Worm (Caenorhabditis elegans): ENCODE data around the gene fbxb-44.
A peak's percentile ranks its signal among the peaks of the same experiment; 100 is the strongest.

fbxb-44 gene

DNA sequence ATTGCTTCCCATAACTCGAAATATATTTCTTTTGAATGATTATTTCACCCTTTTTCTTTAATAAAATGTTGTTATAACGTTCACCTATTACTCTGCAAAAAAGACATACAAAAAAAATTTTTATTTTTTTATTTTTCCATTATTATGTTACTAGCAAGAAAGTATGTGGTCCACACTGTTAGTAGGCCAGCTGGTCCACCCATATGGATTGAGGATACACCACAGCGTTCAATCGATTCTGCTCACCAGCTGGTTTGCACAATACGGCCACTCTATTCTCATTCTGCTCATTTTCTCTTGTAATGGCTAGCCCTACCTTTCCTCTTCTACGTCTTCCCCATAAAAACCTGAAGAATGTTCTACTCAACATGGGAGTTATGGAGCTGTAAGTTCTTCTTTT lies at the start of gene fbxb-44:
Gene fbxb-44, plus strand, starts transcription at position 301 of the 400 bp plus-strand sequence.
- TF ChIP-seq K09A11.1 (tag; optimal IDR thresholded peaks at IDR 0.05; ENCODE audit: insufficient read depth): no peak
- no peak for TF ChIP-seq ref-2 (tag; optimal IDR thresholded peaks at IDR 0.05)
- TF ChIP-seq pros-1 (tag; optimal IDR thresholded peaks at IDR 0.05): no peak
- no peak for TF ChIP-seq ceh-22 (tag; optimal IDR thresholded peaks at IDR 0.05)
- TF ChIP-seq sdc-2 (tag; optimal IDR thresholded peaks at IDR 0.05): no peak
- no peak for TF ChIP-seq hlh-8 (tag; optimal IDR thresholded peaks at IDR 0.05)
- TF ChIP-seq F13H6.1 (tag; optimal IDR thresholded peaks at IDR 0.05): no peak
- TF ChIP-seq ahr-1 (tag; optimal IDR thresholded peaks at IDR 0.05): no peak
- TF ChIP-seq fkh-10 (GFP tag; optimal IDR thresholded peaks at IDR 0.05): no peak
- TF ChIP-seq syd-9 (tag; optimal IDR thresholded peaks at IDR 0.05): no peak
- no peak for TF ChIP-seq zip-5 (tag; optimal IDR thresholded peaks at IDR 0.05)
- TF ChIP-seq che-1 (tag; optimal IDR thresholded peaks at IDR 0.05): no peak
- TF ChIP-seq pag-3 (tag; optimal IDR thresholded peaks at IDR 0.05; ENCODE audit: borderline replicate concordance): no peak

DNA sequence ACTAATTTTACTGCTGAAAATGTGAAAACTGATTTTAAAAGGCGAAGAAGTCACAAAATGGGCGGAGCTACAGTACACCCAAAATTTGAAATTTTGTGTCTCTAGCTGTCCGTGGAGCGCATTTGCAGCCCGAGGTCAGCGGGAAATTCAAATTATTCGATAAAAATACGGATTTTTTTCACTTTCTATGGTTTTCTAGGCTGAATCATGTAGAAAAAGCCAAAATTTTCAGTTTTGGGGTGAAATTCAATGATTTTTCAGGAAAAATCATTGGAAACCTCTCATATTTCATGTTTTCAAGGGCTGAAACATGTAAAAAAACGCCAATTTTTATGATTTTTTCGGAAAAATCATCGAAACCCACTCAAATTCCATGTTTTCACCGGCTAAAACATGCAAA lies 47.9 kb upstream of the fbxb-44 start:
- TF ChIP-seq ahr-1 (tag; optimal IDR thresholded peaks at IDR 0.05) (no peak), ceh-18 (tag; optimal IDR thresholded peaks at IDR 0.05) (no peak), pros-1 (tag; optimal IDR thresholded peaks at IDR 0.05) (no peak), unc-3 (GFP tag; conservative IDR thresholded peaks at IDR 0.05) (no peak), unc-3 (tag; optimal IDR thresholded peaks at IDR 0.05) (no peak), ceh-2 (tag; optimal IDR thresholded peaks at IDR 0.05) (no peak), hlh-8 (tag; optimal IDR thresholded peaks at IDR 0.05) (no peak), lim-6 (tag; optimal IDR thresholded peaks at IDR 0.05) (no peak), ama-1 (optimal IDR thresholded peaks at IDR 0.05) (no peak), K02D7.2 (tag; optimal IDR thresholded peaks at IDR 0.05) (no peak), fax-1 (tag; optimal IDR thresholded peaks at IDR 0.05) (no peak), ceh-19 (GFP tag; optimal IDR thresholded peaks at IDR 0.05) (no peak)

ce11 chrII:1500286-1500840 lies 38.3 kb upstream of the fbxb-44 start, which contains the start of gene emc-1:
Gene emc-1 (minus strand): TSS chrII:1500330.
- no peak for TF ChIP-seq pax-1 (tag; optimal IDR thresholded peaks at IDR 0.05)
- no peak for TF ChIP-seq fax-1 (tag; optimal IDR thresholded peaks at IDR 0.05)
- no peak for TF ChIP-seq ceh-45 (GFP tag; IDR thresholded peaks at IDR 0.05)
- no peak for TF ChIP-seq ahr-1 (tag; optimal IDR thresholded peaks at IDR 0.05)
- TF ChIP-seq nhr-11 (tag; optimal IDR thresholded peaks at IDR 0.05): no peak
- no peak for TF ChIP-seq ceh-22 (tag; optimal IDR thresholded peaks at IDR 0.05)
- no peak for TF ChIP-seq tbx-7 (tag; optimal IDR thresholded peaks at IDR 0.05)
- no peak for TF ChIP-seq pqm-1 (tag; optimal IDR thresholded peaks at IDR 0.05)
- TF ChIP-seq ceh-6 (GFP tag; optimal IDR thresholded peaks at IDR 0.05): no peak
- no peak for TF ChIP-seq C38D4.7 (GFP tag; optimal IDR thresholded peaks at IDR 0.05)
- peak; percentile 65 for TF ChIP-seq ceh-31 (tag; optimal IDR thresholded peaks at IDR 0.05)
- no peak for TF ChIP-seq mec-3 (tag; optimal IDR thresholded peaks at IDR 0.05; ENCODE audit: borderline replicate concordance)
- no peak for TF ChIP-seq pha-4 (tag; optimal IDR thresholded peaks at IDR 0.05)
- TF ChIP-seq F13H6.1 (tag; optimal IDR thresholded peaks at IDR 0.05): no peak
- no peak for TF ChIP-seq unc-3 (GFP tag; conservative IDR thresholded peaks at IDR 0.05)
- no peak for TF ChIP-seq unc-3 (tag; optimal IDR thresholded peaks at IDR 0.05)
- TF ChIP-seq pat-9 (tag; optimal IDR thresholded peaks at IDR 0.05): no peak
- no peak for TF ChIP-seq ceh-9 (tag; optimal IDR thresholded peaks at IDR 0.05)
- TF ChIP-seq dve-1 (tag; optimal IDR thresholded peaks at IDR 0.05): no peak
- TF ChIP-seq ama-1 (optimal IDR thresholded peaks at IDR 0.05): no peak
- TF ChIP-seq lin-11 (tag; optimal IDR thresholded peaks at IDR 0.05): no peak
- TF ChIP-seq T23F11.4 (GFP tag; optimal IDR thresholded peaks at IDR 0.05): no peak
- TF ChIP-seq ceh-48 (tag; optimal IDR thresholded peaks at IDR 0.05): no peak
- TF ChIP-seq unc-86 (tag; optimal IDR thresholded peaks at IDR 0.05): no peak
- TF ChIP-seq sox-4 (tag; optimal IDR thresholded peaks at IDR 0.05): no peak
- no peak for TF ChIP-seq ceh-19 (GFP tag; optimal IDR thresholded peaks at IDR 0.05)
- TF ChIP-seq elt-2 (tag; optimal IDR thresholded peaks at IDR 0.05): peak; percentile 2
- no peak for TF ChIP-seq npax-4 (tag; optimal IDR thresholded peaks at IDR 0.05)
- no peak for TF ChIP-seq Y22D7AL.16 (tag; optimal IDR thresholded peaks at IDR 0.05)
- no peak for TF ChIP-seq syd-9 (tag; optimal IDR thresholded peaks at IDR 0.05)
- TF ChIP-seq sdc-2 (tag; optimal IDR thresholded peaks at IDR 0.05): no peak
- TF ChIP-seq fkh-6 (tag; optimal IDR thresholded peaks at IDR 0.05): no peak
- TF ChIP-seq hlh-6 (tag; optimal IDR thresholded peaks at IDR 0.05): no peak
- no peak for TF ChIP-seq K09A11.1 (tag; optimal IDR thresholded peaks at IDR 0.05; ENCODE audit: insufficient read depth)
- TF ChIP-seq ceh-2 (tag; optimal IDR thresholded peaks at IDR 0.05): peak; percentile 55
- no peak for TF ChIP-seq rnt-1 (tag; optimal IDR thresholded peaks at IDR 0.05)
- no peak for TF ChIP-seq lim-6 (tag; optimal IDR thresholded peaks at IDR 0.05)
- peak; percentile 30 for TF ChIP-seq C08G9.2 (tag; optimal IDR thresholded peaks at IDR 0.05)

Measured in whole organism, late embryonic.